Worm (Caenorhabditis elegans): ENCODE measurements around the gene F35B12.9.

Gene F35B12.9

DNA sequence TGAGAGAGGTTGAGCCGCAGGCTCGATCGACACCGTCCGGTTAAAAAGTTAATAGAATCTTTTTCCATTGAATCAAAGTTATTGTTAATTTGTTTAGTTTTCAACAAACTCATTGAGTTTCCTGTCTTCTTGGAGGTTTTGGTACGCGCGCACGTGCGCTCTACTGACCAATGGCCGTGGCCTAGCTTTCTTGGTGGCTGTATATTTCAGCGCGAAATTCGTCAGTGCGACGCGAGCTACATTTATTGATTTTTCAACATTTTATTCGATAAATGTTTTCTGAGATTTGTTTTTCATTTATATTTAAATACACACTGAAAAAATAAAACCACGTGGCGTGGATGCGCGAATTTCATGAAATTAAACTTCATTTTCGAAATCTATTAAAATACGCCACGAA is 43.2 kb downstream of the F35B12.9 start, which contains the start of gene bir-1:
bir-1 (plus strand) TSS at position 312 of the 400 bp plus-strand sequence.
- TF ChIP-seq nhr-11 (tag; optimal IDR thresholded peaks at IDR 0.05) (no peak), nhr-10 (tag; optimal IDR thresholded peaks at IDR 0.05) (no peak), ceh-20 (GFP tag; IDR thresholded peaks at IDR 0.05) (no peak), dpl-1 (GFP tag; optimal IDR thresholded peaks at IDR 0.05) (peak; percentile 75), hlh-30 (tag; optimal IDR thresholded peaks at IDR 0.05; ENCODE audit: insufficient read depth) (peak; percentile 72), zip-2 (tag; optimal IDR thresholded peaks at IDR 0.05) (no peak), ceh-32 (tag; optimal IDR thresholded peaks at IDR 0.05; ENCODE audit: poor library complexity) (no peak), nhr-237 (tag; optimal IDR thresholded peaks at IDR 0.05) (no peak), arid-1 (GFP tag; conservative IDR thresholded peaks at IDR 0.05) (no peak), mdl-1 (tag; optimal IDR thresholded peaks at IDR 0.05) (peak; percentile 44 to 90), mep-1 (tag; optimal IDR thresholded peaks at IDR 0.05) (peak; percentile 64), nhr-6 (tag; optimal IDR thresholded peaks at IDR 0.05) (peak; percentile 85), lin-15B (tag; optimal IDR thresholded peaks at IDR 0.05) (no peak), rbr-2 (tag; optimal IDR thresholded peaks at IDR 0.05) (peak; percentile 26), cey-2 (tag; optimal IDR thresholded peaks at IDR 0.05; ENCODE audit: borderline replicate concordance, insufficient read depth) (no peak), set-16 (GFP tag; IDR thresholded peaks at IDR 0.05) (no peak), daf-16 (GFP tag; optimal IDR thresholded peaks at IDR 0.05) (no peak), daf-16 (tag; optimal IDR thresholded peaks at IDR 0.05) (peak; percentile 13), nhr-111 (GFP tag; optimal IDR thresholded peaks at IDR 0.05) (no peak), T26A8.4 (GFP tag; IDR thresholded peaks at IDR 0.05) (no peak), F44E2.7 (GFP tag; IDR thresholded peaks at IDR 0.05) (no peak), lsy-2 (tag; optimal IDR thresholded peaks at IDR 0.05) (peak in 1 of 2 experiments; percentile 73), egl-27 (tag; optimal IDR thresholded peaks at IDR 0.05) (no peak), lim-7 (GFP tag; IDR thresholded peaks at IDR 0.05) (no peak), hlh-11 (tag; optimal IDR thresholded peaks at IDR 0.05) (peak; percentile 41), nhr-77 (tag; optimal IDR thresholded peaks at IDR 0.05) (peak; percentile 5), nhr-28 (tag; optimal IDR thresholded peaks at IDR 0.05) (peak; percentile 50), unc-130 (GFP tag; optimal IDR thresholded peaks at IDR 0.05) (peak; percentile 88), nhr-48 (tag; optimal IDR thresholded peaks at IDR 0.05) (no peak), ZK337.2 (GFP tag; IDR thresholded peaks at IDR 0.05) (peak; percentile 44; the same call in 1 of the 2 replicates), aly-2 (tag; optimal IDR thresholded peaks at IDR 0.05) (no peak), mes-2 (tag; optimal IDR thresholded peaks at IDR 0.05; ENCODE audit: poor library complexity, severe bottlenecking) (peak; percentile 96), zip-11 (GFP tag; IDR thresholded peaks at IDR 0.05) (no peak), ces-1 (GFP tag; optimal IDR thresholded peaks at IDR 0.05) (no peak), lin-38 (GFP tag; IDR thresholded peaks at IDR 0.05) (peak; percentile 83), mxl-3 (GFP tag; optimal IDR thresholded peaks at IDR 0.05) (peak; percentile 82), dve-1 (tag; optimal IDR thresholded peaks at IDR 0.05; ENCODE audit: insufficient read depth) (peak; percentile 24), unc-62 (GFP tag; optimal IDR thresholded peaks at IDR 0.05 in 1 of 2) (no peak), unc-62 (tag; optimal IDR thresholded peaks at IDR 0.05) (no peak), snpc-1.2 (GFP tag; IDR thresholded peaks at IDR 0.05) (no peak), pha-4 (GFP tag; IDR thresholded peaks at IDR 0.05) (no peak), pha-4 (tag; optimal IDR thresholded peaks at IDR 0.05) (no peak), lin-29 (GFP tag; IDR thresholded peaks at IDR 0.05) (no peak), hmg-1.1 (GFP tag; IDR thresholded peaks at IDR 0.05) (peak; percentile 53; the same call in 1 of the 2 replicates), lin-39 (tag; optimal IDR thresholded peaks at IDR 0.05) (no peak), dmd-6 (GFP tag; IDR thresholded peaks at IDR 0.05) (peak; percentile 47; the same call in 1 of the 2 replicates), nhr-25 (tag; optimal IDR thresholded peaks at IDR 0.05; ENCODE audit: borderline replicate concordance, insufficient read depth) (peak; percentile 31), aha-1 (tag) (no peak), T20F7.1 (GFP tag; optimal IDR thresholded peaks at IDR 0.05) (peak; percentile 48), dmd-9 (GFP tag; IDR thresholded peaks at IDR 0.05) (0 out of 2 replicates have a peak, but pooled peaks have one; percentile 48), php-3 (GFP tag; IDR thresholded peaks at IDR 0.05) (no peak)

Data from whole organism, L4 larva.